Fruit fly (Drosophila melanogaster): ENCODE data around the gene ntc.
A peak's percentile ranks its signal among the peaks of the same experiment; 100 is the strongest.

The ntc gene

dm6 chr3L:3772284-3772987 is 33.8 kb downstream of the ntc start:
- TF ChIP-seq CG32264 (GFP tag; optimal IDR thresholded peaks at IDR 0.05) (peak; percentile 18), rgr (GFP tag; optimal IDR thresholded peaks at IDR 0.05) (peak; percentile 39), CrebA (GFP tag; optimal IDR thresholded peaks at IDR 0.05; ENCODE audit: borderline replicate concordance) (no peak), Hr83 (GFP tag; optimal IDR thresholded peaks at IDR 0.05; ENCODE audit: poor library complexity, severe bottlenecking) (no peak), Jra (GFP tag; optimal IDR thresholded peaks at IDR 0.05) (no peak), GATAd (GFP tag; optimal IDR thresholded peaks at IDR 0.05) (no peak), tai (GFP tag; optimal IDR thresholded peaks at IDR 0.05) (no peak), Sp1 (GFP tag; optimal IDR thresholded peaks at IDR 0.05) (no peak), Hnf4 (GFP tag; optimal IDR thresholded peaks at IDR 0.05) (no peak), Dfd (GFP tag; optimal IDR thresholded peaks at IDR 0.05) (no peak), sv (GFP tag; optimal IDR thresholded peaks at IDR 0.05) (no peak), woc (GFP tag; optimal IDR thresholded peaks at IDR 0.05) (no peak), br (GFP tag; optimal IDR thresholded peaks at IDR 0.05) (peak; percentile 31), dmrt93B (GFP tag; optimal IDR thresholded peaks at IDR 0.05) (no peak), pan (optimal IDR thresholded peaks at IDR 0.05) (no peak), fru (GFP tag; optimal IDR thresholded peaks at IDR 0.05) (peak; percentile 11), Myc (optimal IDR thresholded peaks at IDR 0.05) (no peak), Rel (GFP tag; optimal IDR thresholded peaks at IDR 0.05) (no peak), Rel (tag; optimal IDR thresholded peaks at IDR 0.05) (no peak), usp (GFP tag; optimal IDR thresholded peaks at IDR 0.05) (no peak), Abd-B (GFP tag; optimal IDR thresholded peaks at IDR 0.05) (no peak), OdsH (GFP tag; optimal IDR thresholded peaks at IDR 0.05) (peak; percentile 42), lola (GFP tag; optimal IDR thresholded peaks at IDR 0.05) (no peak), dl (GFP tag; optimal IDR thresholded peaks at IDR 0.05; ENCODE audit: insufficient read depth in 1 of 2, partially characterized antibody in 2 of 2) (no peak), HLH106 (tag; optimal IDR thresholded peaks at IDR 0.05) (no peak), Hr78 (GFP tag; optimal IDR thresholded peaks at IDR 0.05) (no peak), Mio (GFP tag; optimal IDR thresholded peaks at IDR 0.05) (no peak), ey (GFP tag; optimal IDR thresholded peaks at IDR 0.05) (peak; percentile 25), sage (GFP tag; optimal IDR thresholded peaks at IDR 0.05) (no peak), brk (GFP tag; optimal IDR thresholded peaks at IDR 0.05) (no peak), N (GFP tag; optimal IDR thresholded peaks at IDR 0.05) (no peak), Dif (GFP tag; optimal IDR thresholded peaks at IDR 0.05; ENCODE audit: partially characterized antibody) (no peak), h (GFP tag; optimal IDR thresholded peaks at IDR 0.05) (peak; percentile 13), foxo (GFP tag; optimal IDR thresholded peaks at IDR 0.05) (no peak), Vsx2 (GFP tag; optimal IDR thresholded peaks at IDR 0.05; ENCODE audit: partially characterized antibody) (no peak), CG9705 (GFP tag; optimal IDR thresholded peaks at IDR 0.05) (no peak), jim (GFP tag; optimal IDR thresholded peaks at IDR 0.05) (no peak), dsf (GFP tag; optimal IDR thresholded peaks at IDR 0.05; ENCODE audit: borderline replicate concordance) (no peak), psq (GFP tag; optimal IDR thresholded peaks at IDR 0.05) (no peak)

dm6 chr3L:3771406-3771935 is 34.8 kb downstream of the ntc start:
- TF ChIP-seq sv (GFP tag; optimal IDR thresholded peaks at IDR 0.05) (peak; percentile 35), Rel (GFP tag; optimal IDR thresholded peaks at IDR 0.05) (peak; percentile 6), Rel (tag; optimal IDR thresholded peaks at IDR 0.05) (peak; percentile 42), Mio (GFP tag; optimal IDR thresholded peaks at IDR 0.05) (no peak), CG32264 (GFP tag; optimal IDR thresholded peaks at IDR 0.05) (no peak), Hr83 (GFP tag; optimal IDR thresholded peaks at IDR 0.05; ENCODE audit: poor library complexity, severe bottlenecking) (no peak), HLH106 (tag; optimal IDR thresholded peaks at IDR 0.05) (peak; percentile 86), h (GFP tag; optimal IDR thresholded peaks at IDR 0.05) (peak; percentile 68), foxo (GFP tag; optimal IDR thresholded peaks at IDR 0.05) (peak in 1 of 2 experiments; percentile 84), ey (GFP tag; optimal IDR thresholded peaks at IDR 0.05) (peak; percentile 45), dsf (GFP tag; optimal IDR thresholded peaks at IDR 0.05; ENCODE audit: borderline replicate concordance) (no peak), dmrt93B (GFP tag; optimal IDR thresholded peaks at IDR 0.05) (peak; percentile 54), sage (GFP tag; optimal IDR thresholded peaks at IDR 0.05) (peak; percentile 12), N (GFP tag; optimal IDR thresholded peaks at IDR 0.05) (no peak), rgr (GFP tag; optimal IDR thresholded peaks at IDR 0.05) (peak; percentile 70), Hnf4 (GFP tag; optimal IDR thresholded peaks at IDR 0.05) (peak; percentile 55), CG9705 (GFP tag; optimal IDR thresholded peaks at IDR 0.05) (peak; percentile 39), jim (GFP tag; optimal IDR thresholded peaks at IDR 0.05) (no peak), OdsH (GFP tag; optimal IDR thresholded peaks at IDR 0.05) (peak; percentile 83), Jra (GFP tag; optimal IDR thresholded peaks at IDR 0.05) (no peak), GATAd (GFP tag; optimal IDR thresholded peaks at IDR 0.05) (no peak), Dfd (GFP tag; optimal IDR thresholded peaks at IDR 0.05) (no peak), fru (GFP tag; optimal IDR thresholded peaks at IDR 0.05) (peak; percentile 69), Vsx2 (GFP tag; optimal IDR thresholded peaks at IDR 0.05; ENCODE audit: partially characterized antibody) (peak; percentile 20), Abd-B (GFP tag; optimal IDR thresholded peaks at IDR 0.05) (no peak), br (GFP tag; optimal IDR thresholded peaks at IDR 0.05) (peak; percentile 19), Hr78 (GFP tag; optimal IDR thresholded peaks at IDR 0.05) (no peak), dl (GFP tag; optimal IDR thresholded peaks at IDR 0.05; ENCODE audit: insufficient read depth in 1 of 2, partially characterized antibody in 2 of 2) (no peak), brk (GFP tag; optimal IDR thresholded peaks at IDR 0.05) (peak; percentile 23), lola (GFP tag; optimal IDR thresholded peaks at IDR 0.05) (no peak), CrebA (GFP tag; optimal IDR thresholded peaks at IDR 0.05; ENCODE audit: borderline replicate concordance) (peak; percentile 34), pan (optimal IDR thresholded peaks at IDR 0.05) (no peak), Myc (optimal IDR thresholded peaks at IDR 0.05) (no peak), Dif (GFP tag; optimal IDR thresholded peaks at IDR 0.05; ENCODE audit: partially characterized antibody) (no peak), tai (GFP tag; optimal IDR thresholded peaks at IDR 0.05) (peak; percentile 38), psq (GFP tag; optimal IDR thresholded peaks at IDR 0.05) (peak; percentile 82), usp (GFP tag; optimal IDR thresholded peaks at IDR 0.05) (no peak), Sp1 (GFP tag; optimal IDR thresholded peaks at IDR 0.05) (peak; percentile 89), woc (GFP tag; optimal IDR thresholded peaks at IDR 0.05) (peak; percentile 48)

Measured in whole organism, wandering third instar larva.